Worm (Caenorhabditis elegans) whole organism, L4 larva: ENCODE data around the gene slc-25A21.

Source experiments
- attf-4 ChIP-seq: sonication (generic microtip); optimal IDR thresholded peaks from 3 replicates; lab custom pipeline; 2017; ENCODE audit warnings: missing biosample characterization, missing genetic modification characterization
- ces-1 ChIP-seq: fragments of 150-350 bp; sonication (generic microtip); optimal IDR thresholded peaks from 4 replicates; lab custom pipeline; 2014; ENCODE audit warnings: missing biosample characterization, missing genetic modification reagents, missing genetic modification characterization
- daf-12 ChIP-seq: fragments of 150-350 bp; optimal IDR thresholded peaks from 2 replicates; lab custom pipeline; 2014; ENCODE audit warnings: missing biosample characterization, missing genetic modification reagents, missing genetic modification characterization
- dve-1 ChIP-seq: sonication (generic microtip); optimal IDR thresholded peaks from 2 replicates; lab custom pipeline; 2017; ENCODE audit warnings: antibody characterized with exemption, mild to moderate bottlenecking, missing genetic modification characterization, missing compliant biosample characterization; ENCODE audit not compliant: insufficient read depth
- hlh-30 ChIP-seq: sonication (generic microtip); optimal IDR thresholded peaks from 2 replicates; lab custom pipeline; 2017; ENCODE audit warnings: antibody characterized with exemption, mild to moderate bottlenecking, missing genetic modification characterization, missing compliant biosample characterization; ENCODE audit not compliant: insufficient read depth
- nhr-11 ChIP-seq: fragments of 150-350 bp; optimal IDR thresholded peaks from 2 replicates; lab custom pipeline; 2014; ENCODE audit warnings: missing biosample characterization, missing genetic modification characterization
- nhr-42 ChIP-seq: fragments of 200-800 bp; sonication (Bioruptor generic); IDR thresholded peaks from 2 replicates; pipeline ENCODE4 v1.3.6; 2022; ENCODE audit warnings: missing genetic modification characterization, missing compliant biosample characterization
- pqm-1 ChIP-seq: sonication (generic microtip); optimal IDR thresholded peaks from 2 replicates; lab custom pipeline; 2017; ENCODE audit warnings: missing biosample characterization, missing genetic modification characterization
- unc-62 ChIP-seq, 3 experiments: fragments of 150-350 bp in 1 of 3; sonication (generic microtip); optimal IDR thresholded peaks in 2 of 3; peaks in 1 of 3; 1 replicate in 1 of 3; 2 replicates in 2 of 3; lab custom pipeline; 2014 to 2017; ENCODE audit warnings: missing biosample characterization in 3 of 3, missing genetic modification characterization in 3 of 3, missing genetic modification reagents in 3 of 3, missing genotype in 1 of 3
- zag-1 ChIP-seq: fragments of 150-350 bp; optimal IDR thresholded peaks from 2 replicates; lab custom pipeline; 2014; ENCODE audit warnings: missing biosample characterization, missing genetic modification characterization
- ztf-11 ChIP-seq: fragments of 150-350 bp; optimal IDR thresholded peaks from 2 replicates; lab custom pipeline; 2014; ENCODE audit warnings: missing biosample characterization, missing genetic modification characterization

- TF ChIP-seq hlh-30 (tag; lab: Kevin White, UChicago) (peak; percentile 25), dve-1 (tag; lab: Kevin White, UChicago) (no peak), zag-1 (tag; lab: Kevin White, UChicago) (no peak), ztf-11 (tag; lab: Kevin White, UChicago) (no peak), daf-12 (no peak), nhr-11 (tag; lab: Kevin White, UChicago) (peak; percentile 1), attf-4 (tag; lab: Kevin White, UChicago) (no peak), unc-62 (GFP tag; optimal IDR thresholded peaks at IDR 0.05 in 1 of 2; lab: Kevin White, UChicago) (peak in 1 of 2 experiments; percentile 31), unc-62 (tag; optimal IDR thresholded peaks at IDR 0.05; lab: Kevin White, UChicago) (no peak), nhr-42 (GFP tag; lab: Robert Waterston, UW) (no peak), ces-1 (GFP tag; lab: Kevin White, UChicago) (no peak), pqm-1 (tag; lab: Kevin White, UChicago) (no peak)
Measured at ce11 chrX:16145244-16145643, 44.4 kb upstream of the slc-25A21 start.
